Worm (Caenorhabditis elegans) whole organism, L4 larva: Measurements from ENCODE around the gene fbxa-36.

Experiments
- D1046.2 ChIP-seq: fragments of 200-800 bp; sonication (Bioruptor generic); IDR thresholded peaks from 2 replicates; pipeline ENCODE4 v1.3.6; 2022; ENCODE audit warnings: missing genetic modification characterization, missing compliant biosample characterization
- F10B5.3 ChIP-seq: sonication (generic microtip); optimal IDR thresholded peaks from 2 replicates; lab custom pipeline; 2016; ENCODE audit warnings: mild to moderate bottlenecking, missing genetic modification characterization, missing compliant biosample characterization
- F44E2.7 ChIP-seq: fragments of 200-800 bp; sonication (Bioruptor generic); IDR thresholded peaks from 2 replicates; pipeline ENCODE4 v2.1.2; 2022; ENCODE audit warnings: missing genetic modification characterization, missing compliant biosample characterization
- T20F7.1 ChIP-seq: fragments of 200-800 bp; sonication (Bioruptor generic); optimal IDR thresholded peaks from 2 replicates; lab custom pipeline; 2018; ENCODE audit warnings: mild to moderate bottlenecking, missing genetic modification characterization, missing compliant biosample characterization
- ceh-82 ChIP-seq: sonication (generic microtip); optimal IDR thresholded peaks from 2 replicates; lab custom pipeline; 2017; ENCODE audit warnings: missing biosample characterization, missing genetic modification characterization
- cey-2 ChIP-seq: sonication (generic microtip); optimal IDR thresholded peaks from 3 replicates; lab custom pipeline; 2017; ENCODE audit warnings: missing genetic modification characterization, mild to moderate bottlenecking, missing compliant biosample characterization, antibody characterized with exemption, borderline replicate concordance; ENCODE audit not compliant: insufficient read depth
- daf-16 ChIP-seq, 3 experiments: sonication (generic microtip); optimal IDR thresholded peaks; 2 replicates each; lab custom pipeline; 2016 to 2017; ENCODE audit warnings: missing genetic modification characterization in 3 of 3, missing genetic modification reagents in 3 of 3, mild to moderate bottlenecking in 2 of 3, missing compliant biosample characterization in 2 of 3, missing biosample characterization in 1 of 3, moderate library complexity in 1 of 3
- duxl-1 ChIP-seq: sonication (generic microtip); optimal IDR thresholded peaks from 2 replicates; lab custom pipeline; 2016; ENCODE audit warnings: mild to moderate bottlenecking, missing genetic modification characterization, moderate library complexity, missing compliant biosample characterization; ENCODE audit not compliant: poor library complexity
- dve-1 ChIP-seq: sonication (generic microtip); optimal IDR thresholded peaks from 2 replicates; lab custom pipeline; 2017; ENCODE audit warnings: antibody characterized with exemption, mild to moderate bottlenecking, missing genetic modification characterization, missing compliant biosample characterization; ENCODE audit not compliant: insufficient read depth
- egl-27 ChIP-seq: sonication (generic microtip); optimal IDR thresholded peaks from 3 replicates; lab custom pipeline; 2017; ENCODE audit warnings: missing biosample characterization, missing genetic modification reagents, missing genetic modification characterization
- fkh-10 ChIP-seq: fragments of 150-350 bp; optimal IDR thresholded peaks from 2 replicates; lab custom pipeline; 2014; ENCODE audit warnings: missing biosample characterization, missing genetic modification reagents, missing genetic modification characterization
- hif-1 ChIP-seq, 2 experiments: sonication (generic microtip); optimal IDR thresholded peaks; 2 replicates each; lab custom pipeline; 2016 to 2017; ENCODE audit warnings: missing compliant biosample characterization in 2 of 2, missing genetic modification characterization in 2 of 2, missing genetic modification reagents in 2 of 2, missing genotype in 2 of 2, mild to moderate bottlenecking in 1 of 2
- hlh-30 ChIP-seq: sonication (generic microtip); optimal IDR thresholded peaks from 2 replicates; lab custom pipeline; 2017; ENCODE audit warnings: antibody characterized with exemption, mild to moderate bottlenecking, missing genetic modification characterization, missing compliant biosample characterization; ENCODE audit not compliant: insufficient read depth
- hmg-1.1 ChIP-seq: fragments of 200-800 bp; sonication (Bioruptor generic); IDR thresholded peaks from 2 replicates; pipeline ENCODE4 v1.3.6; 2022; ENCODE audit warnings: missing genetic modification reagents, missing genetic modification characterization, missing compliant biosample characterization
- jun-1 ChIP-seq: fragments of 150-350 bp; optimal IDR thresholded peaks from 2 replicates; lab custom pipeline; 2014; ENCODE audit warnings: missing biosample characterization, missing genetic modification reagents, missing genetic modification characterization
- lin-1 ChIP-seq: fragments of 200-800 bp; sonication (Bioruptor generic); IDR thresholded peaks from 2 replicates; pipeline ENCODE4 v1.3.6; 2022; ENCODE audit warnings: missing genetic modification reagents, missing genetic modification characterization, missing compliant biosample characterization
- lin-38 ChIP-seq: fragments of 200-800 bp; sonication (Bioruptor generic); IDR thresholded peaks from 2 replicates; pipeline ENCODE4 v1.3.6; 2022; ENCODE audit warnings: missing genetic modification reagents, missing genetic modification characterization, missing compliant biosample characterization
- lin-39 ChIP-seq: fragments of 150-350 bp; optimal IDR thresholded peaks from 2 replicates; lab custom pipeline; 2014; ENCODE audit warnings: missing biosample characterization, missing genetic modification reagents, missing genetic modification characterization
- lsy-2 ChIP-seq, 2 experiments: fragments of 150-350 bp in 1 of 2; sonication (generic microtip) in 1 of 2; optimal IDR thresholded peaks; 2 replicates each; lab custom pipeline; 2014 to 2017; ENCODE audit warnings: missing biosample characterization in 2 of 2, missing genetic modification characterization in 2 of 2
- madf-9 ChIP-seq: fragments of 200-800 bp; sonication (Bioruptor generic); conservative IDR thresholded peaks from 2 replicates; pipeline ENCODE4 v1.3.6; 2022; ENCODE audit warnings: missing genetic modification reagents, missing genetic modification characterization, missing compliant biosample characterization
- mdl-1 ChIP-seq, 2 experiments: fragments of 150-350 bp in 1 of 2; sonication (generic microtip) in 1 of 2; optimal IDR thresholded peaks; 2 replicates each; lab custom pipeline; 2014 to 2017; ENCODE audit warnings: missing biosample characterization in 2 of 2, missing genetic modification characterization in 2 of 2
- mep-1 ChIP-seq: fragments of 150-350 bp; sonication (generic microtip); optimal IDR thresholded peaks from 3 replicates; lab custom pipeline; 2014; ENCODE audit warnings: missing biosample characterization, missing genetic modification characterization
- mxl-3 ChIP-seq: fragments of 200-800 bp; sonication (Bioruptor generic); optimal IDR thresholded peaks from 2 replicates; lab custom pipeline; 2018; ENCODE audit warnings: mild to moderate bottlenecking, missing genetic modification characterization, missing compliant biosample characterization
- nhr-10 ChIP-seq: fragments of 150-350 bp; optimal IDR thresholded peaks from 2 replicates; lab custom pipeline; 2014; ENCODE audit warnings: missing biosample characterization, missing genetic modification characterization
- nhr-102 ChIP-seq: sonication (generic microtip); optimal IDR thresholded peaks from 2 replicates; lab custom pipeline; 2016; ENCODE audit warnings: mild to moderate bottlenecking, missing genetic modification characterization, moderate library complexity, missing compliant biosample characterization
- nhr-28 ChIP-seq: fragments of 150-350 bp; optimal IDR thresholded peaks from 2 replicates; lab custom pipeline; 2014; ENCODE audit warnings: missing biosample characterization, missing genetic modification characterization
- nhr-42 ChIP-seq: fragments of 200-800 bp; sonication (Bioruptor generic); IDR thresholded peaks from 2 replicates; pipeline ENCODE4 v1.3.6; 2022; ENCODE audit warnings: missing genetic modification characterization, missing compliant biosample characterization
- nhr-48 ChIP-seq: sonication (generic microtip); optimal IDR thresholded peaks from 2 replicates; lab custom pipeline; 2016; ENCODE audit warnings: mild to moderate bottlenecking, missing genetic modification characterization, missing compliant biosample characterization
- nhr-6 ChIP-seq: fragments of 150-350 bp; optimal IDR thresholded peaks from 2 replicates; lab custom pipeline; 2014; ENCODE audit warnings: missing biosample characterization, missing genetic modification characterization
- php-3 ChIP-seq: fragments of 200-800 bp; sonication (Bioruptor generic); IDR thresholded peaks from 2 replicates; pipeline ENCODE4 v1.3.6; 2022; ENCODE audit warnings: missing genetic modification reagents, missing genetic modification characterization, missing compliant biosample characterization
- pqm-1 ChIP-seq: sonication (generic microtip); optimal IDR thresholded peaks from 2 replicates; lab custom pipeline; 2017; ENCODE audit warnings: missing biosample characterization, missing genetic modification characterization
- saeg-2 ChIP-seq: fragments of 200-800 bp; sonication (Bioruptor generic); IDR thresholded peaks from 2 replicates; pipeline ENCODE4 v1.3.6; 2022; ENCODE audit warnings: missing genetic modification reagents, missing genetic modification characterization, missing compliant biosample characterization
- sdz-12 ChIP-seq: fragments of 200-800 bp; sonication (Bioruptor generic); optimal IDR thresholded peaks from 2 replicates; lab custom pipeline; 2018; ENCODE audit warnings: mild to moderate bottlenecking, missing genetic modification characterization, missing compliant biosample characterization
- tra-1 ChIP-seq: fragments of 200-800 bp; sonication (Bioruptor generic); IDR thresholded peaks from 2 replicates; pipeline ENCODE4 v1.3.6; 2022; ENCODE audit warnings: missing genetic modification reagents, missing genetic modification characterization, missing compliant biosample characterization
- unc-62 ChIP-seq, 3 experiments: fragments of 150-350 bp in 1 of 3; sonication (generic microtip); optimal IDR thresholded peaks in 2 of 3; peaks in 1 of 3; 1 replicate in 1 of 3; 2 replicates in 2 of 3; lab custom pipeline; 2014 to 2017; ENCODE audit warnings: missing biosample characterization in 3 of 3, missing genetic modification characterization in 3 of 3, missing genetic modification reagents in 3 of 3, missing genotype in 1 of 3
- zfp-3 ChIP-seq: fragments of 200-800 bp; sonication (Bioruptor generic); conservative IDR thresholded peaks from 2 replicates; pipeline ENCODE4 v1.3.6; 2022; ENCODE audit warnings: missing genetic modification reagents, missing genetic modification characterization, missing compliant biosample characterization
- zip-11 ChIP-seq: fragments of 200-800 bp; sonication (Bioruptor generic); IDR thresholded peaks from 2 replicates; pipeline ENCODE4 v1.3.6; 2022; ENCODE audit warnings: missing genetic modification characterization, missing compliant biosample characterization
- zip-2 ChIP-seq: fragments of 150-350 bp; optimal IDR thresholded peaks from 2 replicates; lab custom pipeline; 2014; ENCODE audit warnings: missing biosample characterization, missing genetic modification characterization
- ztf-7 ChIP-seq: fragments of 150-350 bp; optimal IDR thresholded peaks from 2 replicates; lab custom pipeline; 2014; ENCODE audit warnings: missing biosample characterization, missing genetic modification characterization

Gene fbxa-36

ce11 chrIII:1289139-1289538 lies 3.9 kb downstream of the fbxa-36 start:
- no peak for TF ChIP-seq daf-16 (GFP tag; optimal IDR thresholded peaks at IDR 0.05; lab: Kevin White, UChicago)
- peak; percentile 18 for TF ChIP-seq daf-16 (tag; optimal IDR thresholded peaks at IDR 0.05; lab: Kevin White, UChicago)
- no peak for TF ChIP-seq madf-9 (GFP tag; lab: Robert Waterston, UW)
- peak; percentile 39 for TF ChIP-seq nhr-28 (tag; lab: Kevin White, UChicago)
- TF ChIP-seq pqm-1 (tag; lab: Kevin White, UChicago): peak; percentile 53

ce11 chrIII:1288473-1289056 lies 4.5 kb downstream of the fbxa-36 start, which contains the start of gene fbxa-50:
Gene fbxa-50, minus strand, starts transcription at chrIII:1288523.
- no peak for TF ChIP-seq hmg-1.1 (GFP tag; lab: Robert Waterston, UW)
- peak; percentile 77 for TF ChIP-seq zip-2 (tag; lab: Kevin White, UChicago)
- no peak for TF ChIP-seq F44E2.7 (GFP tag; lab: Robert Waterston, UW)
- TF ChIP-seq sdz-12 (GFP tag; lab: Kevin White, UChicago): no peak

- TF ChIP-seq lin-39 (tag; lab: Kevin White, UChicago): no peak
- peak; percentile 98 for TF ChIP-seq zip-2 (tag; lab: Kevin White, UChicago)
- peak; percentile 88 for TF ChIP-seq ztf-7
- no peak for TF ChIP-seq nhr-42 (GFP tag; lab: Robert Waterston, UW)
- TF ChIP-seq daf-16 (GFP tag; optimal IDR thresholded peaks at IDR 0.05; lab: Kevin White, UChicago): no peak
- peak; percentile 36 for TF ChIP-seq daf-16 (tag; optimal IDR thresholded peaks at IDR 0.05; lab: Kevin White, UChicago)
- peak; percentile 36 for TF ChIP-seq dve-1
- TF ChIP-seq T20F7.1 (GFP tag; lab: Kevin White, UChicago): peak; percentile 6
- TF ChIP-seq lsy-2 (tag; optimal IDR thresholded peaks at IDR 0.05; lab: Kevin White, UChicago): peak in 1 of 2 experiments; percentile 71
- TF ChIP-seq D1046.2 (GFP tag; lab: Robert Waterston, UW): no peak
- peak; percentile 43 for TF ChIP-seq mep-1 (tag; lab: Kevin White, UChicago)
These were observed 8.4 kb downstream of the fbxa-36 start, which contains the start of gene fbxa-37 for ce11 chrIII:1284584-1285046. Gene fbxa-37, plus strand, starts transcription at chrIII:1284996.

- TF ChIP-seq lsy-2 (tag; optimal IDR thresholded peaks at IDR 0.05; lab: Kevin White, UChicago) (peak in 1 of 2 experiments; percentile 49), nhr-28 (tag; lab: Kevin White, UChicago) (peak; percentile 81), nhr-6 (tag; lab: Kevin White, UChicago) (peak; percentile 73), unc-62 (GFP tag; optimal IDR thresholded peaks at IDR 0.05 in 1 of 2; lab: Kevin White, UChicago) (no peak), unc-62 (tag; optimal IDR thresholded peaks at IDR 0.05; lab: Kevin White, UChicago) (no peak), jun-1 (tag; lab: Kevin White, UChicago) (peak; percentile 33), zip-11 (no peak), nhr-48 (peak; percentile 76), ztf-7 (peak; percentile 84), lin-1 (peak; percentile 93), F10B5.3 (tag; lab: Kevin White, UChicago) (no peak), mep-1 (tag; lab: Kevin White, UChicago) (peak; percentile 37), nhr-42 (GFP tag; lab: Robert Waterston, UW) (no peak), nhr-102 (peak; percentile 76), lin-38 (GFP tag; lab: Robert Waterston, UW) (no peak), mdl-1 (tag; optimal IDR thresholded peaks at IDR 0.05; lab: Kevin White, UChicago) (peak in 1 of 2 experiments; percentile 88), zip-2 (tag; lab: Kevin White, UChicago) (peak; percentile 95), saeg-2 (GFP tag; lab: Robert Waterston, UW) (peak; percentile 58; the same call in 1 of the 2 replicates), cey-2 (peak; percentile 15), nhr-10 (tag; lab: Kevin White, UChicago) (peak; percentile 35), mxl-3 (GFP tag; lab: Kevin White, UChicago) (peak; percentile 74), duxl-1 (tag; lab: Kevin White, UChicago) (no peak), dve-1 (peak; percentile 98), hlh-30 (peak; percentile 47), zfp-3 (GFP tag; lab: Robert Waterston, UW) (no peak), fkh-10 (no peak), egl-27 (no peak), ceh-82 (no peak), pqm-1 (tag; lab: Kevin White, UChicago) (peak; percentile 99), hif-1 (tag; optimal IDR thresholded peaks at IDR 0.05; lab: Kevin White, UChicago) (peak in 1 of 2 experiments; percentile 45), php-3 (GFP tag; lab: Robert Waterston, UW) (peak; percentile 97), T20F7.1 (GFP tag; lab: Kevin White, UChicago) (peak; percentile 76), tra-1 (0 out of 2 replicates have a peak, but pooled peaks have one; percentile 33)
These were observed 13.8 kb downstream of the fbxa-36 start for ce11 chrIII:1279197-1279596.
